Fruit fly (Drosophila melanogaster) whole organism, embryonic: Measurements from ENCODE around the gene CG43245.

Experiments used
- CG11085 ChIP-seq: fragments of 200-800 bp; sonication (Bioruptor generic); IDR thresholded peaks from 2 replicates; pipeline ENCODE4 v1.3.6; 2022; ENCODE audit warnings: missing biosample characterization, missing genetic modification characterization
- CG12299 ChIP-seq: fragments of 200-800 bp; sonication (Bioruptor generic); optimal IDR thresholded peaks from 2 replicates; lab custom pipeline; 2018; ENCODE audit warnings: missing biosample characterization, mild to moderate bottlenecking, missing genetic modification characterization
- CG17912 ChIP-seq: fragments of 200-800 bp; sonication (Bioruptor generic); optimal IDR thresholded peaks from 2 replicates; lab custom pipeline; 2018; ENCODE audit warnings: missing biosample characterization, mild to moderate bottlenecking, missing genetic modification characterization
- CG3407 ChIP-seq: fragments of 200-800 bp; sonication (Bioruptor generic); optimal IDR thresholded peaks from 2 replicates; lab custom pipeline; 2018; ENCODE audit warnings: missing biosample characterization, mild to moderate bottlenecking, missing genetic modification characterization
- Usf ChIP-seq: fragments of 200-800 bp; sonication (Bioruptor generic); optimal IDR thresholded peaks from 2 replicates; lab custom pipeline; 2017; ENCODE audit warnings: missing genotype, missing biosample characterization, missing genetic modification characterization
- ac ChIP-seq: fragments of 200-800 bp; sonication (Bioruptor generic); optimal IDR thresholded peaks from 3 replicates; lab custom pipeline; 2017; ENCODE audit warnings: missing biosample characterization, mild to moderate bottlenecking, missing genetic modification characterization
- ash1 ChIP-seq: fragments of 200-800 bp; sonication (Bioruptor generic); optimal IDR thresholded peaks from 2 replicates; lab custom pipeline; 2018; ENCODE audit warnings: missing biosample characterization, mild to moderate bottlenecking, missing genetic modification characterization

- no peak for TF ChIP-seq ash1 (GFP tag; lab: Kevin White, UChicago)
- no peak for TF ChIP-seq CG17912 (GFP tag; lab: Kevin White, UChicago)
- no peak for TF ChIP-seq CG3407 (GFP tag; lab: Kevin White, UChicago)
- TF ChIP-seq CG12299 (tag; lab: Kevin White, UChicago), result no peak
- no peak for TF ChIP-seq Usf (GFP tag; lab: Kevin White, UChicago)
- TF ChIP-seq CG11085 (GFP tag; lab: Robert Waterston, UW), result no peak
- no peak for TF ChIP-seq ac
Measured at dm6 chr3L:10816703-10817531, 45.2 kb downstream of the CG43245 start.
